Worm (Caenorhabditis elegans) whole organism, midembryonic: ENCODE results near the gene math-4.
"Not testable (repeated sequence)": the region's sequence is repeated elsewhere in the genome, so short reads cannot be mapped to it uniquely, and the experiment has no call there.

ENCODE experiments used
- cog-1 ChIP-seq: sonication (generic microtip); optimal IDR thresholded peaks from 2 replicates; lab custom pipeline; 2016; ENCODE audit warnings: missing genetic modification characterization, missing compliant biosample characterization
- flt-1 ChIP-seq: fragments of 200-800 bp; sonication (Bioruptor generic); IDR thresholded peaks from 2 replicates; pipeline ENCODE4 v1.3.6; 2022; ENCODE audit warnings: missing genetic modification characterization, missing compliant biosample characterization
- med-1 ChIP-seq: sonication (generic microtip); optimal IDR thresholded peaks from 2 replicates; lab custom pipeline; 2017; ENCODE audit warnings: missing genetic modification characterization, mild to moderate bottlenecking, missing compliant biosample characterization, antibody characterized with exemption, missing genetic modification reagents; ENCODE audit not compliant: insufficient read depth
- tab-1 ChIP-seq: fragments of 200-800 bp; sonication (Bioruptor generic); IDR thresholded peaks from 2 replicates; pipeline ENCODE4 v1.3.6; 2022; ENCODE audit warnings: missing genetic modification characterization, missing compliant biosample characterization
- ztf-29 ChIP-seq: fragments of 200-800 bp; sonication (Bioruptor generic); IDR thresholded peaks from 2 replicates; pipeline ENCODE4 v1.3.6; 2022; ENCODE audit warnings: missing genetic modification reagents, missing genetic modification characterization, missing compliant biosample characterization

DNA sequence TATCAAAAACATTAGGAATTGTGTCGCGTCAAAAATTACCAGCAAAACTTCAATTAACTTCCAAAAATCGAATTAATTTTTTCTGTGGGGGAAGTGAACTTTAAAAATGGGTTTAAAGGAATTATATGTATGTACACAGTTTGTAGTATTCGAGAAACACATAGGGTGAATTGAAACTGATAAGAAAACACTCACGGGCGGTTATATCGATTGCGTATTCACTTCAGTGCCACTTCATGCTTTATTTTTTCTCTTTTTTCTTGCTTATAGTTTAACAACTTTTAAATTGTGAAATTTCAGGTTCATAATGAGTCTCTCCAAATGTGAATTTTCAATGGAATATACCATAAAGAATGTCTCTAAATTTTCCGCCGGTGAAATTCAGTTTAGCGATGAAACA is 11.0 kb downstream of the math-4 start, which contains the start of gene math-26:
- not testable (repeated sequence) for TF ChIP-seq tab-1 (GFP tag; lab: Robert Waterston, UW); cog-1 (tag; lab: Kevin White, UChicago); ztf-29 (GFP tag; lab: Robert Waterston, UW); flt-1 (GFP tag; lab: Robert Waterston, UW); med-1 (GFP tag; lab: Kevin White, UChicago)
